Fruit fly (Drosophila melanogaster): ENCODE results near the gene CG8003.
A peak's percentile ranks its signal among the peaks of the same experiment; 100 is the strongest.

The CG8003 gene

DNA sequence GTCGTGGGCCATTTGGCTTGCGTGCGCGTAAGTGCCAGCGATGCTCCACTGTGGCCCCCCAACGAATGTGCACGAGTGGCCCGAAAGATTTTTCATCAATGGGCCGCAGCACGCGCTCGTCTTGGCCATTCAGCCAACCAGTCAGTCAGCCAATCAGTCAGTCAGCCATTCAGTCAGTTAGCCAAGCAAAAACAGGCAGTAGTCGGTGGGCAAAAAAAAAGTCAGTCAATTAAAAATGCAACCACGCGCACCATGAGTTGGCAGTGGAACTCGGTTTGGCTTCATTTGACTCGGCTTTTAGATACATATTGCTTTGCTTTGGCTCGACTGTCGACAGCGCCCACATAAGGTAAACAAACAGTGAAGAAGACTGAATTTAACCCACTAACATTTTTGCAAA is 15.3 kb upstream of the CG8003 start (continued):
- TF ChIP-seq kah (GFP tag; optimal IDR thresholded peaks at IDR 0.05), result no peak
- TF ChIP-seq grau (tag; optimal IDR thresholded peaks at IDR 0.05), result peak; percentile 43
- 0 out of 3 replicates have a peak, but pooled peaks have one; percentile 39 for TF ChIP-seq CG2889 (GFP tag; IDR thresholded peaks at IDR 0.05)
- 0 out of 2 replicates have a peak, but pooled peaks have one; percentile 28 for TF ChIP-seq CG11247 (GFP tag; IDR thresholded peaks at IDR 0.05)
- TF ChIP-seq odd (GFP tag; optimal IDR thresholded peaks at IDR 0.05), result no peak
- no peak for TF ChIP-seq CG7372 (GFP tag; IDR thresholded peaks at IDR 0.05)

DNA sequence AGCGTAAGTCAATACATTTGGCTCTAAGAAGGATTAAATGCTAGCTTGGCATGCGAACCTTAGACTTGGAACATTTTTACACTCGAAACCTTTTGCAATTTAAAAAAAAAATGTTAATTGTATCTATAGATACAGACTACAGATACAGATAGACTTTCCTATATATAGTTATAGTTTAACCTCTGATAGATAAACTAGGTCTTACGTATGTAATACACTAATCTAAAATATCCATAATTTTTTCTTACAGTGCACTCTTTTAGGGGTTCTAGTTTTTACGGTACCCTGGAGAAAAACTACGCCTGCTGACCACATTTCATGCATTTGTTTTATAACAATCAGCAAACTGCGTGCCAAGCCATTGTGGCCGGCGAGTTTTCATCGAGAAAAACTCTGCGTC is 14.1 kb upstream of the CG8003 start:
- peak; percentile 58 for TF ChIP-seq sens (GFP tag)
- 0 out of 2 replicates have a peak, but pooled peaks have one; percentile 5 for TF ChIP-seq esg (GFP tag; conservative IDR thresholded peaks at IDR 0.05)
- peak; percentile 8; the same call in 1 of the 3 replicates for TF ChIP-seq row (GFP tag; IDR thresholded peaks at IDR 0.05)
- no peak for TF ChIP-seq amos (GFP tag; IDR thresholded peaks at IDR 0.05; ENCODE audit: partially characterized antibody)
- no peak for TF ChIP-seq E2f2 (GFP tag; IDR thresholded peaks at IDR 0.05)

DNA sequence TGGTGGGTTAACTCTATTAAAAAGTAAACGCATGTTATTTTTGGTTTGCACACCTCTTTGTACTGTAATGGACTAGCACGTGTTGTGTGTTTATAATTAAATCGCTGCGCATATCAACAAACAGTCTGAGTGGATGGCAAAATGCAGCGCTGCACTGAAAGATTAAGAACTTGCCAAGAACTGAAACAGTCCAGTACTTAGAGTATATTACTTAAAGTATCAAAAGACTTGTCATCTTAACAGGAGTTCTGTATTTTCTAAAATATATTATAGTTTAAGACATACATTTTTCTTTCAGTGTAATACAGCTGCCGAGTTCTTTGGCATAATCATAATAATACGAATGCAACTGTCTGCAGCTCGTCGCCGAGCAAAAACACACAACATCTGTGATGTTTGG is 12.8 kb upstream of the CG8003 start:
- peak; percentile 13 for TF ChIP-seq CG1603 (tag; optimal IDR thresholded peaks at IDR 0.05)
- 0 out of 3 replicates have a peak, but pooled peaks have one; percentile 52 for TF ChIP-seq ci (GFP tag; IDR thresholded peaks at IDR 0.05)
- 0 out of 2 replicates have a peak, but pooled peaks have one; percentile 8 for TF ChIP-seq ap (GFP tag; IDR thresholded peaks at IDR 0.05)
- peak; percentile 9 for TF ChIP-seq CG10979 (tag; optimal IDR thresholded peaks at IDR 0.05)
- TF ChIP-seq dmrt11E (tag; optimal IDR thresholded peaks at IDR 0.05), result peak; percentile 31
- TF ChIP-seq twi (tag; optimal IDR thresholded peaks at IDR 0.05), result peak; percentile 32
- TF ChIP-seq Oli (tag; optimal IDR thresholded peaks at IDR 0.05), result peak; percentile 1
- TF ChIP-seq chif (GFP tag; optimal IDR thresholded peaks at IDR 0.05), result peak in 1 of 2 experiments; percentile 9
- peak; percentile 11 for TF ChIP-seq CG18262 (tag; optimal IDR thresholded peaks at IDR 0.05)
- TF ChIP-seq bsh (GFP tag; optimal IDR thresholded peaks at IDR 0.05), result peak in 1 of 2 experiments; percentile 53
- TF ChIP-seq C15 (GFP tag; IDR thresholded peaks at IDR 0.05), result no peak
- 0 out of 3 replicates have a peak, but pooled peaks have one; percentile 45 for TF ChIP-seq zfh1 (GFP tag; IDR thresholded peaks at IDR 0.05)
- peak; percentile 61 for TF ChIP-seq Med (GFP tag)
- no peak for TF ChIP-seq CG14014 (GFP tag; IDR thresholded peaks at IDR 0.05)
- TF ChIP-seq al (GFP tag; IDR thresholded peaks at IDR 0.05), result no peak
- TF ChIP-seq CG2712 (tag; optimal IDR thresholded peaks at IDR 0.05), result peak; percentile 12
- no peak for TF ChIP-seq Gsc (GFP tag; IDR thresholded peaks at IDR 0.05)
- 0 out of 2 replicates have a peak, but pooled peaks have one; percentile 20 for TF ChIP-seq CG31441 (GFP tag; IDR thresholded peaks at IDR 0.05)
- peak; percentile 6 for TF ChIP-seq CG7839 (tag; optimal IDR thresholded peaks at IDR 0.05)
- no peak for TF ChIP-seq Ptx1 (GFP tag; IDR thresholded peaks at IDR 0.05)
- peak; percentile 77 for TF ChIP-seq sens (GFP tag)
- peak; percentile 17 for TF ChIP-seq CG8388 (GFP tag; optimal IDR thresholded peaks at IDR 0.05)
- no peak for TF ChIP-seq CG4424 (GFP tag; optimal IDR thresholded peaks at IDR 0.05)
- TF ChIP-seq Xrp1 (GFP tag; IDR thresholded peaks at IDR 0.05), result peak; percentile 5; the same call in 1 of the 2 replicates
- TF ChIP-seq fru (optimal IDR thresholded peaks at IDR 0.05), result no peak
- TF ChIP-seq phol (tag; optimal IDR thresholded peaks at IDR 0.05), result peak; percentile 9
- peak; percentile 3 for TF ChIP-seq grau (tag; optimal IDR thresholded peaks at IDR 0.05)
- peak; percentile 9 for TF ChIP-seq Ssrp (tag; optimal IDR thresholded peaks at IDR 0.05)
- no peak for TF ChIP-seq hkb (optimal IDR thresholded peaks at IDR 0.05)
- TF ChIP-seq hkb (GFP tag; IDR thresholded peaks at IDR 0.05), result peak; percentile 35; the same call in 1 of the 2 replicates
- TF ChIP-seq gcm2 (GFP tag; optimal IDR thresholded peaks at IDR 0.05), result no peak
- no peak for TF ChIP-seq cwo (GFP tag; optimal IDR thresholded peaks at IDR 0.05)
- peak; percentile 4 for TF ChIP-seq CG9727 (GFP tag; optimal IDR thresholded peaks at IDR 0.05)
- TF ChIP-seq gem (tag; optimal IDR thresholded peaks at IDR 0.05), result peak; percentile 35
- 0 out of 2 replicates have a peak, but pooled peaks have one; percentile 24 for TF ChIP-seq Nf-YA (GFP tag; IDR thresholded peaks at IDR 0.05)
- TF ChIP-seq Drgx (GFP tag; IDR thresholded peaks at IDR 0.05), result peak; percentile 62
- TF ChIP-seq CG16863 (GFP tag; optimal IDR thresholded peaks at IDR 0.05), result no peak
- TF ChIP-seq pb (GFP tag; optimal IDR thresholded peaks at IDR 0.05), result no peak
- TF ChIP-seq exex (tag; optimal IDR thresholded peaks at IDR 0.05), result no peak

All from whole organism, embryonic.